Worm (Caenorhabditis elegans): ENCODE measurements around the gene C32H11.4.

C32H11.4 gene

DNA sequence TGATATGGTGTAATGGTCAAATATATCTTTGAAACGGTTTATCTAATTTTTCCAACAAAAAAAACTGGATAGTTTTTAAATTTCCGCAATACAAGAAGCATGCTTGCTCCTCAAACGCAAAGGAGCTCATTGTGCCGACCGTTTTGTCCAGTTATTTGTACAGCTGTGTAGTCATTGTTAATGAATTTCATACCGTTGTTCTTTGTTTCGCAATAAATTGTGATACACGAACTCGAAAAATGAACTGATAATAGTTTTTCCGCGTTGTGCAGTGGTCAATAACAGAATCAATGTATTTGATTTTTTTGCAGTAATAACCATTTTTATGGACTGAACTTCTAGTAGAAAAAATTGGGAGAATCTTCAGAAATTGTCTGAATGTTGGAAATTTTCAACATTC lies 22.2 kb upstream of the C32H11.4 start:
- TF ChIP-seq him-1 (tag; optimal IDR thresholded peaks at IDR 0.05) = no peak
- TF ChIP-seq dao-5 (tag; optimal IDR thresholded peaks at IDR 0.05) = no peak
- TF ChIP-seq W03F9.2 (tag; optimal IDR thresholded peaks at IDR 0.05) = no peak

DNA sequence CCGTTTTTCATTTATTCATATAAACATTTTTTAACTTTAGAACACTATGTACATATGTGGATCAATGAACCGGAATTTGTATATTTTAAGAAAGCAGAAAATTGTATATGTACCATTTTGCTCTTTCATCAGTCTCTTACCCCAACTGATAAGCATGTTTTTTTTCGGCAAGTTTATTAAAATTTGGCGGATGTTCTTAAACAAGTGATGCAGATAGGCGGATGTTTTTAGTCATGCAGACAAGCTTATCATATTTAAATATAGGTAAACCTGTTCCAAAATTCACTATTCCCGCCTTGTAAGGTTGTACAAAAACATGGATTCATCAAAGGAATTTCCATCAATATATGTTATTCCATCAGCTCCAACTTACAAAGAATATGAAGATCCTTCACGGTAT lies 21.7 kb upstream of the C32H11.4 start, which contains the start of gene K08D8.9:
K08D8.9 (plus strand) TSS at position 301 of the 400 bp plus-strand sequence.
- TF ChIP-seq dao-5 (tag; optimal IDR thresholded peaks at IDR 0.05) = no peak
- no peak for TF ChIP-seq W03F9.2 (tag; optimal IDR thresholded peaks at IDR 0.05)
- TF ChIP-seq him-1 (tag; optimal IDR thresholded peaks at IDR 0.05) = no peak

DNA sequence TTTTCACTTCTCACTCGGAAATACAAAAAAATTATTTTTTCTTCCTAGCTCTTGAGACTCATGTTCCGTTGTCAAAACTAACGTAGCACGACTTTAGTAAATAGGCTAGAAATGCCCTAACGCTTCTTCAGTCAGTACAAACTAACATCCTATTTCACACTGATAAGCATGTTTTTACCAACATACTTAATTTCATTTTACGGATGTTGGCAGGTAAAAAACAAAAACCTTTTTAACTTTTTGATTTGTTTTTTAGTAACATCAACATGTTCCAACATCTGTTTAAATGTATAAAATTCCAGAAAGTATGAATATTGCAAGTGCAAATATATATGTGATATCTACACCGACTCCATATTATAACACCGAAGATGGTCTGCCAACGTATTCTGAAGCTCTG lies 20.8 kb upstream of the C32H11.4 start, which contains the start of gene K08D8.10:
K08D8.10 (plus strand) TSS at position 301 of the 400 bp plus-strand sequence.
- TF ChIP-seq W03F9.2 (tag; optimal IDR thresholded peaks at IDR 0.05) (no peak), him-1 (tag; optimal IDR thresholded peaks at IDR 0.05) (no peak), dao-5 (tag; optimal IDR thresholded peaks at IDR 0.05) (no peak)

DNA sequence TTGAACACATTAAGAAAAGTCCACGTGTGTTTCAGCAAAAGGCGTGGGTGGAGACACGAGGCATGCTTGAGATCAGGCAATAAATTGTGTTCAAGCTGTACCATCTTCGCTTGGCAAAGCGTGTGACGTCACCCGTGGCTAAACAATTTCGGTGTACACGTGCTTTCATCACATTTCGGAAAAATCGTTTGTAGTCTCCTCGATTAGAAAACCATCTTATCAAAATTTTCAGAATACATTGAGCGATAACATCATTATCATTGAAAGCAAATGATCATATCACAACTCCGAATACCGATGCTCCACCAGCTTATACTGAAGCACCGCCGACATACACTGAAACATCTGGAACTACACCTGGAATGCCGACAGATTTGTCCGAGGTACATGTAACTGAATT lies 19.5 kb upstream of the C32H11.4 start:
- no peak for TF ChIP-seq W03F9.2 (tag; optimal IDR thresholded peaks at IDR 0.05)
- no peak for TF ChIP-seq dao-5 (tag; optimal IDR thresholded peaks at IDR 0.05)
- no peak for TF ChIP-seq him-1 (tag; optimal IDR thresholded peaks at IDR 0.05)

DNA sequence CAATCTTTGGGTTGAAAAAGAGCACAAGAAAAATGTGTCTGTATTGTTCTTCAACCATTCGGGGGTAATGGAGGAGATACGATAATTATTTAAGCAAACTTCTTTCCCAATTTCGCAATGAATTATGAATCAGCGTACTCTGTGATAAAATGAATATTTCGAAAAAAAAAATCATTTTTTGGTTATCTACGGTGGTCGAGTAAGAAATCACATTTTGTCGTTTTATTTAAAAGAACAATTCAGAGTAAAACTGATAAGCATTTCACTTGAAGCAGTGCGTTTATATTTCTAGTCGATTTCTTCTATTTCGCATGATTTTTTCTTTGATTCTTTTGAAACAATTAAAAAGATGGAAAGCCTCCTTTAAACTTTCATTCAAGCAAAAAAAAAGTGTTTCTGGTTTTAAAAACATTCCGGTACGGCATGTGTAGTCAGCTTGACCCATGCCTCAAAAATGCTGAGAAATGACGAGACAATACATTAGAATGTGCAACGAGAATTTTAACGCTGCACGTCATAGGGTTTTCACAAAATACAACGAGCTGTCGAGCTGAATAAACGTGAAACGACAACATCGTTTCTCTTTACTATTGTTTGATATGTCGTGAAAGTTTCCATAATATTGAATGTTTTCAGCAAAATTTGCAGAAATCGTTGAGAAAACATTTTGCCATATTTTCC lies 18.5 kb upstream of the C32H11.4 start, which contains the start of gene K08D8.2:
K08D8.2 (plus strand) TSS at position 631 of the 681 bp plus-strand sequence.
- no peak for TF ChIP-seq him-1 (tag; optimal IDR thresholded peaks at IDR 0.05)
- no peak for TF ChIP-seq W03F9.2 (tag; optimal IDR thresholded peaks at IDR 0.05)
- TF ChIP-seq dao-5 (tag; optimal IDR thresholded peaks at IDR 0.05) = no peak

DNA sequence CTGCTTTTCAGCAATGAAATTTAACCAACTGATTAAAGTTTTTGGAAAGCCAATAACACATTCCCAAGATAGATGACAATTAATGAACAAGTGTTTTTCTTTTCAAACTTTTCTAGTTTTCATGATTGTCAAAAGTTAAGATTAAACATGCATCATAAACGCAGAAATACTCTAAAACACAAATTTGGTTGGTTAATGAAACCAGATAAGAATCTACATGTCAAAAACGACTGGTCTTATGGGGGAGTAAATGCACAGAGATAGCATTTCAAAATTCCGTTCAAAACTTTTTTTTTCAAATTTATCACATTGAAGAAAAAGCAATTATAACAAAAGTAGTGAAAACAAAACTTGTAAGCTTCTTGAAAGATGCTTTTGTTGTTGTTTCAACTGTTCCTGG lies 17.4 kb upstream of the C32H11.4 start:
- no peak for TF ChIP-seq dao-5 (tag; optimal IDR thresholded peaks at IDR 0.05)
- TF ChIP-seq W03F9.2 (tag; optimal IDR thresholded peaks at IDR 0.05) = no peak

DNA sequence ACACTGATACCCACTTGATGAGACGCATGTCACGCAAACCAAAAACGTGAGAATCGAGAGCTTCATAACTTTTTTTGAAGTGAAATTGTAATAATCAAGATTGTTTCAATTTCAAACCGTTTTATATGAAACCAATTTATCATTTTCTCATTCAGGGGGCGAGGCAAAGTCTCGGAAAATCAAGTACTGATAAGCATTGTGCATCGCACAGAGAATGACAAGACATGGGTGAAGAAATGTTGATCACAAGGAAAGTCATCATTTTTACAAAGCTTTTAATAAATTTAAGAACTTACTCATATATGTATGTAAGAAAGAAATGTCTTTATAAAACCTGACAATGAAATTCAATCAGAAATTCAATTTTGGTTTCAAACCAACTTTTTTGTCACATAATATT lies 14.5 kb upstream of the C32H11.4 start, which contains the start of gene K08D8.3:
K08D8.3 (minus strand) TSS at position 131 of the 400 bp plus-strand sequence.
- TF ChIP-seq dao-5 (tag; optimal IDR thresholded peaks at IDR 0.05) = no peak
- TF ChIP-seq him-1 (tag; optimal IDR thresholded peaks at IDR 0.05) = no peak
- no peak for TF ChIP-seq W03F9.2 (tag; optimal IDR thresholded peaks at IDR 0.05)

DNA sequence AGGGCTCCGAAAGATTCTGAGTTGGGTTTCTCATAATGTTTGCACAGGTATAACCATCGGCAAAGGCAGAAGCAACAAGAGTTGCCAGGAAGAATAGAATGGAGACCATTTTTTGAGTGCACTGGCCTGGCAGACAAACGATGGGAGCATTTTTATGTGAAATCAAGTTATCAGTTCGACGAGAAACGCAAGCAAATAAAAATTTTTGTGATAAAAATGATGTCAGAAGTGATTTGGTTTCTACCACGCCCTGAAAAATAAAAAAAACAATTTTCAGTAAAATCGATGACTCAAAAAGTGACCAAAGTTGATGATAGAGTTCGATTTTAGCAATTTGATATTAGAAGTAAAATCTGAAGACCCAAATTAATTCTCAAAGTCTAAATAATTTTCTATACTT lies 11.2 kb upstream of the C32H11.4 start, which contains the start of gene K08D8.4:
K08D8.4 (minus strand) TSS at position 128 of the 400 bp plus-strand sequence.
- TF ChIP-seq him-1 (tag; optimal IDR thresholded peaks at IDR 0.05) (no peak), W03F9.2 (tag; optimal IDR thresholded peaks at IDR 0.05) (no peak), dao-5 (tag; optimal IDR thresholded peaks at IDR 0.05) (no peak)

DNA sequence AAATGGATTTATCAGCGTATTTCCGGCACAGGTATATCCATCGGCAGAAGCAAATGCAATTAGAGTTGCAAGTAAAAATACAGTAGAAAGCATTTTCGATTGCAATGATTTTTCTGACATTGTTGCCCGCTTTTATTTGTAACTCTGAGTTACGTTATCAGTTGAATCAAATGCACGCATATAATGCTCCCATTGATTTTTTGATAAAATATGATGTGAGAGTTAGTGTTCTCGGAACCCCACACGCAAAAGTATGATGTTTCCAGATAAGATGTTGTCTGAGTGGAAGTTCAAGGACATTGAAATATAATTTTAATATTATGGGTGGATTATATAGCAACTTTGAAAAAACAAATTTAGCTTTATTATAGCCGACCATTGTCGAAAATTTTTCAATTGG lies 9.1 kb upstream of the C32H11.4 start, which contains the start of gene K08D8.5:
K08D8.5 (minus strand) TSS at position 140 of the 400 bp plus-strand sequence.
- TF ChIP-seq dao-5 (tag; optimal IDR thresholded peaks at IDR 0.05) (no peak), W03F9.2 (tag; optimal IDR thresholded peaks at IDR 0.05) (no peak), him-1 (tag; optimal IDR thresholded peaks at IDR 0.05) (no peak)

DNA sequence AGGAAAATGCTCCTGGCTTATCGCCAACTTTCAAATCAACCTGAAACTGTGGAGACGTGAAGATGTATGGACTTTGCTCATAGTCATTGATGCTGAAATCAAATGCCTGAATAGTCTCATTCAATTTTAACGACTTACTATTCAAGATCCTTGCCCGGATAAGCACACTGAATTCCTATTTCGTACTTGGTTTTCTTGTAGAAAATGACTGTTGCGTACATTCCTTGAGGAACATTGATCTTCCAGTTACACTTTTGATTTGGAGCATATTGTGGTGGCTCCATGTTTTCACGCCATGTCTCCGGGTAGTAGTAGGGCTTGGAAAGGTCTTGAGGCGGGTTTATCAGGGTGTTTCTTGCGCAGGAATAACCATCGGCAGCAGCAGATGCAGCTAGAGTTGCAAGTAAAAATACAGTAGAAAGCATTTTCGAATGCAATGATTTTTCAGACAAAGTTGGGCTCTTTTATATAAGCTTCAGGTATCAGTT lies 6.5 kb upstream of the C32H11.4 start, which contains the start of gene irg-6:
irg-6 (minus strand) TSS at position 438 of the 488 bp plus-strand sequence.
- TF ChIP-seq dao-5 (tag; optimal IDR thresholded peaks at IDR 0.05) = no peak
- TF ChIP-seq him-1 (tag; optimal IDR thresholded peaks at IDR 0.05) = no peak
- TF ChIP-seq W03F9.2 (tag; optimal IDR thresholded peaks at IDR 0.05) = no peak

DNA sequence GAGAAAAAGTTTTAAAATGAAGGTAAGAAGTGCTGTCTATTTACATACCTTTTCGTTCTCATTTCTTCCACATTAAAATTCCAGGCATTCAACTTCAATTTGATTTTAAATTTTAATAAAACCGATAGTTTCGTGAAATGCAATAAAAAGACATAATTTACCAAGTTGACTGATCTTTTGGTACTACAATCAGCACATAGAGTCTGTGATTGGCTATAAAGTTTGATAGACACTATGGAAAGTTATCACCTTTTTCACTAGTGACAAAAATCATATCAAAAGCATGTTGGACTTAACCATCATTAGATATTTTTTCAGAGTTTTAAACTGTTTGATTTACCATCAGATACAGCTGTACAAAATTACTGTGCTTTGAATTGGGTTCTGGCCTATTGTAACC lies 5.6 kb upstream of the C32H11.4 start, which contains the start of gene srz-15:
srz-15 (plus strand) TSS at position 301 of the 400 bp plus-strand sequence.
- no peak for TF ChIP-seq W03F9.2 (tag; optimal IDR thresholded peaks at IDR 0.05)
- no peak for TF ChIP-seq him-1 (tag; optimal IDR thresholded peaks at IDR 0.05)
- TF ChIP-seq dao-5 (tag; optimal IDR thresholded peaks at IDR 0.05) = no peak

DNA sequence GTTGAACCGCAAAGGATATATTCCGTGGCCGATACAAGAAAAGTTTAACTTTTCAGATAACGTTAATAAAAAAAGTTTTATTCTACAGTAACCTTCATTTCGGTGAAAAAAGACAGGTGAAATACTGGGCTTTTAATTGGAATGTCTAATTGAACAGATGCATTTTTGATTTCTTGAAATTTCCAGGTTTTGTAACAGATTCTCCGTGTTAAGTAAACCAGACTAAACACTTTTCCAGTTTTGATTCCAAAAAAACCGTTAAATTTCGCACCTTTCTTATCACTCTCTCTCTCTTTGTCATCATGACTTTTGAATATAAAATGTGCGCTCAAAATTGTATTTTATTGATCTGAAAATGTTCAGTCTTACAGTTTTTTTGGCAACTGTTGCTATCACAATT lies 2.8 kb upstream of the C32H11.4 start, which contains the start of gene C32H11.3:
C32H11.3 (plus strand) TSS at position 301 of the 400 bp plus-strand sequence.
- TF ChIP-seq W03F9.2 (tag; optimal IDR thresholded peaks at IDR 0.05) (no peak), him-1 (tag; optimal IDR thresholded peaks at IDR 0.05) (no peak), dao-5 (tag; optimal IDR thresholded peaks at IDR 0.05) (no peak)

DNA sequence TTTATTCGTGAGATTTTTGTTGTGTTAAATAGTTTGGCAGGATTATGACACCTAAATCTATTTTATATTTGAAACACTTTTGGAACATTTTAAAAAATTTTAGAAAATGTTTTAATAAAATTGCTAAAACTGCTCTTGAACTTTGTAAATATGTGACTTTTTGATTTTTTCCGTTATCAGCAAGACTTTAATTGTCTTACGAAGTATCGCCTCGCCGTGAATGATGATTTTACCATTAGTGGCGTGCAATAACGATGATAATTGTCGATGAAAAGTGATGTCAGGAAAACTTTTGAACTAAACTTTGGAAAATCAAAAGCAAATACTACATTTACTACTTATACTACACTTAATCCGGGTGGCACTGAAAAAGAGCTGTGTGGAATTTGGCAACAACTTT lies 511 bp upstream of the C32H11.4 start:
- TF ChIP-seq dao-5 (tag; optimal IDR thresholded peaks at IDR 0.05) (no peak), him-1 (tag; optimal IDR thresholded peaks at IDR 0.05) (no peak), W03F9.2 (tag; optimal IDR thresholded peaks at IDR 0.05) (no peak)

DNA sequence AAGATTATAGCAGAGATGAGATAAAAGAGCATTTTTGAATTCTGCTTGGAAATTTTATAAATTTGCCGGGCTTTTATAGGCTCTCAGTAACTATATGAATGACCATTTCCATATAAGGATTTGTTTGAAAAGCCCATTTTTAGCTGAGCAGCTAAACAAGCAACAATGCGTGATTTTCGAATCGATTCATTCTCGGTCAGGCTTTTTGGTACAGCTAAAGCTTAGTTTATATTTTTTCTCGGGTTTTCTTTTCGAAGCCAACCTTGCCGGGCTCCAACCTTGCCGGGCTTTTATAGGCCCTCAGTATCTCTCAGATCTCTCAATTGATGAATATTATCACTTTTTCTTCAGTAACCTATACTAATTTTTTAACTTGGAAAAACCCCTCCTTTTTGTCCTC lies 3.3 kb downstream of the C32H11.4 start, which contains the start of gene srlf-4:
srlf-4 (minus strand) TSS at position 101 of the 400 bp plus-strand sequence.
- TF ChIP-seq dao-5 (tag; optimal IDR thresholded peaks at IDR 0.05) = no peak
- TF ChIP-seq W03F9.2 (tag; optimal IDR thresholded peaks at IDR 0.05) = no peak
- TF ChIP-seq him-1 (tag; optimal IDR thresholded peaks at IDR 0.05) = no peak
